Fruit fly (Drosophila melanogaster) whole organism, embryonic: ENCODE data around the gene c12.1.

ENCODE experiments used
- ATbp ChIP-seq: fragments of 200-800 bp; sonication (Bioruptor generic); optimal IDR thresholded peaks from 2 replicates; lab custom pipeline; 2017; ENCODE audit warnings: missing biosample characterization, mild to moderate bottlenecking, missing genetic modification characterization, missing genetic modification reagents
- Ada2b ChIP-seq: fragments of 200-800 bp; sonication (Bioruptor generic); IDR thresholded peaks from 2 replicates; pipeline ENCODE4 v1.3.6; 2022; ENCODE audit warnings: missing biosample characterization, missing genetic modification characterization
- CG11085 ChIP-seq: fragments of 200-800 bp; sonication (Bioruptor generic); IDR thresholded peaks from 2 replicates; pipeline ENCODE4 v1.3.6; 2022; ENCODE audit warnings: missing biosample characterization, missing genetic modification characterization
- CG12155 ChIP-seq: fragments of 200-800 bp; sonication (Bioruptor generic); optimal IDR thresholded peaks from 3 replicates; lab custom pipeline; 2016; ENCODE audit warnings: missing biosample characterization, missing genetic modification characterization
- CG12744 ChIP-seq: fragments of 200-800 bp; sonication (Bioruptor generic); optimal IDR thresholded peaks from 2 replicates; lab custom pipeline; 2016; ENCODE audit warnings: missing biosample characterization, missing genetic modification characterization
- CG13287 ChIP-seq: fragments of 200-800 bp; sonication (Bioruptor generic); IDR thresholded peaks from 2 replicates; pipeline ENCODE4 v1.3.6; 2022; ENCODE audit warnings: missing biosample characterization, missing genetic modification characterization; ENCODE audit not compliant: partially characterized antibody
- CG14441 ChIP-seq: fragments of 200-800 bp; sonication (Bioruptor generic); IDR thresholded peaks from 2 replicates; pipeline ENCODE4 v1.3.6; 2022; ENCODE audit warnings: missing biosample characterization, missing genetic modification characterization
- CG14860 ChIP-seq: fragments of 200-800 bp; sonication (Bioruptor generic); IDR thresholded peaks from 3 replicates; pipeline ENCODE4 v1.3.6; 2022; ENCODE audit warnings: missing biosample characterization, missing genetic modification characterization; ENCODE audit not compliant: partially characterized antibody
- CG16863 ChIP-seq: fragments of 200-800 bp; sonication (Bioruptor generic); optimal IDR thresholded peaks from 3 replicates; lab custom pipeline; 2016; ENCODE audit warnings: missing biosample characterization, missing genetic modification characterization
- CG17186 ChIP-seq: fragments of 200-800 bp; sonication (Bioruptor generic); optimal IDR thresholded peaks from 3 replicates; lab custom pipeline; 2017; ENCODE audit warnings: missing biosample characterization, missing genetic modification reagents, missing genetic modification characterization
- CG18599 ChIP-seq: fragments of 200-800 bp; sonication (Bioruptor generic); optimal IDR thresholded peaks from 3 replicates; lab custom pipeline; 2017; ENCODE audit warnings: missing biosample characterization, missing genetic modification characterization, mild to moderate bottlenecking, moderate library complexity, missing genetic modification reagents
- CG2199 ChIP-seq: fragments of 200-800 bp; sonication (Bioruptor generic); IDR thresholded peaks from 3 replicates; pipeline ENCODE4 v1.3.6; 2022; ENCODE audit warnings: missing biosample characterization, missing genetic modification characterization
- CG3065 ChIP-seq: fragments of 200-800 bp; sonication (Bioruptor generic); optimal IDR thresholded peaks from 2 replicates; lab custom pipeline; 2016; ENCODE audit warnings: missing biosample characterization, missing genetic modification characterization
- CG31365 ChIP-seq: fragments of 200-800 bp; sonication (Bioruptor generic); optimal IDR thresholded peaks from 2 replicates; lab custom pipeline; 2018; ENCODE audit warnings: missing biosample characterization, mild to moderate bottlenecking, missing genetic modification characterization
- CG32772 ChIP-seq: fragments of 200-800 bp; sonication (Bioruptor generic); IDR thresholded peaks from 2 replicates; pipeline ENCODE4 v1.3.6; 2022; ENCODE audit warnings: missing biosample characterization, missing genetic modification characterization
- CG34422 ChIP-seq: fragments of 200-800 bp; sonication (Bioruptor generic); IDR thresholded peaks from 3 replicates; pipeline ENCODE4 v1.3.6; 2022; ENCODE audit warnings: missing biosample characterization, missing genetic modification characterization
- CG4820 ChIP-seq: fragments of 200-800 bp; sonication (Bioruptor generic); optimal IDR thresholded peaks from 3 replicates; lab custom pipeline; 2016; ENCODE audit warnings: missing biosample characterization, missing genetic modification characterization
- CG6813 ChIP-seq: fragments of 200-800 bp; sonication (Bioruptor generic); optimal IDR thresholded peaks from 2 replicates; lab custom pipeline; 2017; ENCODE audit warnings: missing biosample characterization, missing genetic modification characterization, mild to moderate bottlenecking, moderate library complexity, missing genetic modification reagents
- CG7786 ChIP-seq: fragments of 200-800 bp; sonication (Bioruptor generic); optimal IDR thresholded peaks from 2 replicates; lab custom pipeline; 2016; ENCODE audit warnings: missing biosample characterization, missing genetic modification characterization
- CG8359 ChIP-seq: fragments of 200-800 bp; sonication (Bioruptor generic); optimal IDR thresholded peaks from 2 replicates; lab custom pipeline; 2017; ENCODE audit warnings: missing biosample characterization, mild to moderate bottlenecking, missing genetic modification characterization, borderline replicate concordance
- CG9609 ChIP-seq: fragments of 200-800 bp; sonication (Bioruptor generic); optimal IDR thresholded peaks from 3 replicates; lab custom pipeline; 2016; ENCODE audit warnings: missing biosample characterization, missing genetic modification characterization
- CoRest ChIP-seq: fragments of 200-800 bp; sonication (Bioruptor generic); optimal IDR thresholded peaks from 3 replicates; lab custom pipeline; 2018; ENCODE audit warnings: missing biosample characterization, mild to moderate bottlenecking, missing genetic modification characterization, moderate library complexity
- Deaf1 ChIP-seq: fragments of 200-800 bp; optimal IDR thresholded peaks from 3 replicates; lab custom pipeline; 2019; ENCODE audit warnings: missing biosample characterization, mild to moderate bottlenecking, missing genetic modification characterization, moderate library complexity
- Dek ChIP-seq: fragments of 200-800 bp; sonication (Bioruptor generic); optimal IDR thresholded peaks from 3 replicates; lab custom pipeline; 2019; ENCODE audit warnings: missing biosample characterization, mild to moderate bottlenecking, missing genetic modification characterization, moderate library complexity
- Ets97D ChIP-seq: fragments of 200-800 bp; sonication (Bioruptor generic); optimal IDR thresholded peaks from 3 replicates; lab custom pipeline; 2016; ENCODE audit warnings: missing biosample characterization, missing genetic modification characterization
- H15 ChIP-seq: fragments of 200-800 bp; sonication (Bioruptor generic); IDR thresholded peaks from 3 replicates; pipeline ENCODE4 v1.3.6; 2022; ENCODE audit warnings: missing biosample characterization, missing genetic modification characterization
- HHEX ChIP-seq: fragments of 200-800 bp; sonication (Bioruptor generic); optimal IDR thresholded peaks from 3 replicates; lab custom pipeline; 2017; ENCODE audit warnings: missing biosample characterization, mild to moderate bottlenecking, missing genetic modification characterization, missing genetic modification reagents
- HmgZ ChIP-seq: fragments of 200-800 bp; sonication (Bioruptor generic); optimal IDR thresholded peaks from 2 replicates; lab custom pipeline; 2018; ENCODE audit warnings: missing biosample characterization, mild to moderate bottlenecking, missing genetic modification characterization
- Hmr ChIP-seq: fragments of 200-800 bp; sonication (Bioruptor generic); optimal IDR thresholded peaks from 3 replicates; lab custom pipeline; 2017; ENCODE audit warnings: mild to moderate bottlenecking, missing biosample characterization, missing genetic modification reagents, missing genetic modification characterization
- Jarid2 ChIP-seq: fragments of 200-800 bp; sonication (Bioruptor generic); optimal IDR thresholded peaks from 3 replicates; lab custom pipeline; 2017; ENCODE audit warnings: mild to moderate bottlenecking, missing biosample characterization, missing genetic modification reagents, missing genetic modification characterization
- Med ChIP-seq: fragments of 200-800 bp; sonication (Bioruptor generic); peaks from one replicate; lab custom pipeline; 2016; ENCODE audit warnings: missing biosample characterization, missing genetic modification characterization, mild to moderate bottlenecking, inconsistent platforms, moderate library complexity
- Meics ChIP-seq: fragments of 200-800 bp; sonication (Bioruptor generic); optimal IDR thresholded peaks from 2 replicates; lab custom pipeline; 2017; ENCODE audit warnings: missing biosample characterization, mild to moderate bottlenecking, missing genetic modification characterization
- Sox102F ChIP-seq: fragments of 200-800 bp; sonication (Bioruptor generic); optimal IDR thresholded peaks from 2 replicates; lab custom pipeline; 2018; ENCODE audit warnings: missing biosample characterization, mild to moderate bottlenecking, missing genetic modification characterization, moderate library complexity
- Taf1 ChIP-seq: fragments of 200-800 bp; sonication (Bioruptor generic); IDR thresholded peaks from 2 replicates; pipeline ENCODE4 v1.3.6; 2022; ENCODE audit warnings: missing biosample characterization, missing genetic modification characterization
- cg ChIP-seq: fragments of 200-800 bp; sonication (Bioruptor generic); optimal IDR thresholded peaks from 3 replicates; lab custom pipeline; 2019; ENCODE audit warnings: missing biosample characterization, mild to moderate bottlenecking, missing genetic modification characterization, moderate library complexity
- crol ChIP-seq: fragments of 200-800 bp; sonication (Bioruptor generic); IDR thresholded peaks from 2 replicates; pipeline ENCODE4 v1.3.6; 2022; ENCODE audit warnings: missing biosample characterization, missing genetic modification characterization
- fd96Cb ChIP-seq: fragments of 200-800 bp; sonication (Bioruptor generic); optimal IDR thresholded peaks from 2 replicates; lab custom pipeline; 2018; ENCODE audit warnings: missing biosample characterization, mild to moderate bottlenecking, missing genetic modification characterization, moderate library complexity
- ftz-f1 ChIP-seq: fragments of 200-800 bp; sonication (Bioruptor generic); optimal IDR thresholded peaks from 2 replicates; lab custom pipeline; 2016; ENCODE audit warnings: missing biosample characterization, missing genetic modification characterization
- gem ChIP-seq: fragments of 200-800 bp; sonication (Bioruptor generic); optimal IDR thresholded peaks from 2 replicates; lab custom pipeline; 2019; ENCODE audit warnings: missing biosample characterization, mild to moderate bottlenecking, missing genetic modification characterization, moderate library complexity
- gsb ChIP-seq: fragments of 200-800 bp; sonication (Bioruptor generic); IDR thresholded peaks from 2 replicates; pipeline ENCODE4 v1.3.6; 2022; ENCODE audit warnings: missing biosample characterization, missing genetic modification characterization
- nom ChIP-seq: fragments of 200-800 bp; sonication (Bioruptor generic); optimal IDR thresholded peaks from 2 replicates; lab custom pipeline; 2017; ENCODE audit warnings: missing biosample characterization, missing genetic modification characterization, mild to moderate bottlenecking, moderate library complexity, missing genetic modification reagents
- sc ChIP-seq, 3 experiments: fragments of >200 bp in 2 of 3; fragments of 200-800 bp in 1 of 3; sonication (Bioruptor generic) in 1 of 3; optimal IDR thresholded peaks; 2 replicates in 2 of 3; 3 replicates in 1 of 3; lab custom pipeline; 2017; ENCODE audit warnings: mild to moderate bottlenecking in 1 of 3, missing biosample characterization in 1 of 3, missing genetic modification characterization in 1 of 3, missing genetic modification reagents in 1 of 3
- schlank ChIP-seq: fragments of 200-800 bp; sonication (Bioruptor generic); optimal IDR thresholded peaks from 2 replicates; lab custom pipeline; 2018; ENCODE audit warnings: missing biosample characterization, mild to moderate bottlenecking, missing genetic modification characterization
- slbo ChIP-seq: fragments of 200-800 bp; sonication (Bioruptor generic); IDR thresholded peaks from 2 replicates; pipeline ENCODE4 v1.3.6; 2022; ENCODE audit warnings: missing biosample characterization, missing genetic modification characterization
- sob ChIP-seq: fragments of 200-800 bp; sonication (Bioruptor generic); IDR thresholded peaks from 2 replicates; pipeline ENCODE4 v1.3.6; 2022; ENCODE audit warnings: missing biosample characterization, missing genetic modification characterization
- usp ChIP-seq: fragments of >200 bp; optimal IDR thresholded peaks from 2 replicates; lab custom pipeline; 2017; ENCODE audit warnings: missing biosample characterization, missing genetic modification characterization
- z ChIP-seq: fragments of 200-800 bp; sonication (Bioruptor generic); IDR thresholded peaks from 3 replicates; pipeline ENCODE4 v1.3.6; 2022; ENCODE audit warnings: missing biosample characterization, missing genetic modification characterization

Gene c12.1

DNA sequence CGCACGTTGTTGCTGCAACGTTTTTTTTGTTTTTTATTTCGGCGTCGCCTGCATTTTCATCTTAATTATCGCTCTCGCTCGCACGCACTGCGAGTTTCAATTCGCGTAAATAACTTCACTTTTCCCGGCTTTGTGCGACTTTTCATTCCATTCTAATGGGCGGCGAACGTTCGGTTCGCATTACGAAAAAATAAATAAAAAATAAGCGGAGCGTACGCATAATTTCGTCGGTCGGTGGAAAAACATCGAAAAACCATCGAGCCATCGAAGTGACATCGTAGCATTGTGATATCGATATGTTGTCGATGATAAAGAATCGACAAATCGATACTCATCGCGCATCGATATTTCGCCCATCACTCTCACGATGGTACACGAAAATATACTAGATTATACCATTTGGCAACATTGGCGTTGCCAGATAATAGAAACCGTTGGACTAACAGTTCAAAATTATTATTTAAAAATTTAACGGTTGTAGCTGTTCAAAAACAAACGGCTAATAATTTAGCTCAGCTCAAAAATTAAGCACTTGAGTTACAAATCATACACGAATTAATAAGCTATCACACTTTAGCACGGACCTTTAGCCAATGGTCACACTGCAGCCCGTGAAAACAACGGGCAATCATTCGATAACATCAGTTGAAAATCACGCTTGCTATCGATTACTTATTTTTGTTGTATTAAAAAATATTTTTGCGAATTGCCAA is 37.1 kb upstream of the c12.1 start, which contains the start of the genes Zdhhc8 and BCL7-like (continued):
- TF ChIP-seq Med (GFP tag; lab: Kevin White, UChicago) (peak; percentile 88), CG12744 (GFP tag; lab: Kevin White, UChicago) (no peak), gem (tag; lab: Kevin White, UChicago) (peak; percentile 63), Jarid2 (GFP tag; lab: Kevin White, UChicago) (peak; percentile 59), CG7786 (peak; percentile 17), Dek (tag; lab: Kevin White, UChicago) (peak; percentile 9), CG34422 (no peak; the same call in 2 of the 3 replicates), CG14860 (GFP tag; lab: Robert Waterston, UW) (peak; percentile 98), slbo (GFP tag; lab: Robert Waterston, UW) (peak; percentile 64), CG12155 (GFP tag; lab: Kevin White, UChicago) (peak; percentile 27), ftz-f1 (GFP tag; lab: Kevin White, UChicago) (no peak), CG8359 (GFP tag; lab: Kevin White, UChicago) (no peak), CG18599 (GFP tag; lab: Kevin White, UChicago) (no peak), CG14441 (GFP tag; lab: Robert Waterston, UW) (peak; percentile 34; the same call in 1 of the 2 replicates), H15 (no peak), gsb (GFP tag; lab: Robert Waterston, UW) (peak; percentile 27; the same call in 1 of the 2 replicates), CG13287 (peak; percentile 98), Ets97D (GFP tag; lab: Kevin White, UChicago) (peak; percentile 80), sob (GFP tag; lab: Robert Waterston, UW) (no peak; the same call in 1 of the 2 replicates), ATbp (GFP tag; lab: Kevin White, UChicago) (no peak), CG17186 (GFP tag; lab: Kevin White, UChicago) (peak; percentile 61), HHEX (GFP tag; lab: Kevin White, UChicago) (no peak), Deaf1 (tag; lab: Kevin White, UChicago) (peak; percentile 4), CG11085 (GFP tag; lab: Robert Waterston, UW) (no peak), schlank (no peak), sc (optimal IDR thresholded peaks at IDR 0.05; lab: Kevin White, UChicago) (no peak), sc (GFP tag; optimal IDR thresholded peaks at IDR 0.05; lab: Kevin White, UChicago) (no peak), z (GFP tag; lab: Robert Waterston, UW) (no peak), CG6813 (GFP tag; lab: Kevin White, UChicago) (no peak), Ada2b (0 out of 2 replicates have a peak, but pooled peaks have one; percentile 19), CG3065 (GFP tag; lab: Kevin White, UChicago) (no peak), CG9609 (GFP tag; lab: Kevin White, UChicago) (peak; percentile 28), CG31365 (tag; lab: Kevin White, UChicago) (no peak), CG16863 (GFP tag; lab: Kevin White, UChicago) (no peak), CG32772 (GFP tag; lab: Robert Waterston, UW) (peak; percentile 46; the same call in 1 of the 2 replicates), usp (GFP tag; lab: Kevin White, UChicago) (no peak)
- TF ChIP-seq, all 482 proteins: peak for 187

DNA sequence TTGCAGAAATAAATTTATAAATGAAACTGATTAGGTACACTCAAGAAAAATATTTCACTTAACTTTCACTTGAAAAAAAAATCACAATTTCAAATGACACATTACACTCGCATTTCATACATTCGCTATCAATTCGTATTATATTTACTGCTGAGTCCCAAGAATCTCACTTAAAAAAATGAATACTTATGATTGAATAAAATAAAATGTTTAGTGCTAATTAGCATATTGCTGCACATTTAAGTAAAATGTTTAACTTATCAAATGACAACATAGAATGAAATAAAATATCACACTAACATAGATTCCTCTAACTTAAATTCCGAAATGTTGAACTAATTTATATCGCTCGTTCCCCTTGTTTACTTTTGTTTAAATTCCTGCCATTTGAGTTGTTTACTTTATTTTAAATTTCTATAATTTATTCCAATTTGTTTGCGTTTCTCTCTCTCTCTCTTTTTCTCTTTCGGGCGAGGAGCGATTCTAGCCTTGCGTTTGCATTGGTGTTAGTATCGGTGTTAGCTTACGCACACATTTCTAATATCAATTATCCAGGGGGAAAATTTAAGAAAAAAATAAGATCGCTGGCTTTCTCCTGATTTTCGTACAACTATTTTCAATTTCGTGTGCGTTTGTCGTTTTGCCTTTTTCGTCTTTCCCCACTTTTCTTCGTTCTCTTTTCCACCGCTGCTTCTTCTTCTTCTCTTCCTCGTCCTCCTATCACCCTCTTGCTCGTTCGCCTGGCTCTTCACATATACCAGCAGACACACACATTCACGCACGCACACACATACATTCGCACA is 36.4 kb upstream of the c12.1 start:
- no peak for TF ChIP-seq CG4820 (GFP tag; lab: Kevin White, UChicago)
- TF ChIP-seq CoRest (tag; lab: Kevin White, UChicago), result no peak
- peak; percentile 82 for TF ChIP-seq crol (GFP tag; lab: Robert Waterston, UW)
- peak; percentile 17 for TF ChIP-seq Sox102F (GFP tag; lab: Kevin White, UChicago)
- peak; percentile 7 for TF ChIP-seq fd96Cb (tag; lab: Kevin White, UChicago)
- no peak for TF ChIP-seq Taf1
- peak; percentile 15 for TF ChIP-seq Meics (GFP tag; lab: Kevin White, UChicago)
- peak; percentile 70 for TF ChIP-seq nom (GFP tag; lab: Kevin White, UChicago)
- peak; percentile 95 for TF ChIP-seq cg (GFP tag; lab: Kevin White, UChicago)
- TF ChIP-seq CG34422, result 0 out of 3 replicates have a peak, but pooled peaks have one; percentile 27
- TF ChIP-seq CG2199 (GFP tag; lab: Robert Waterston, UW), result 0 out of 3 replicates have a peak, but pooled peaks have one; percentile 28
- TF ChIP-seq Hmr (GFP tag; lab: Kevin White, UChicago), result no peak
- TF ChIP-seq HmgZ (tag; lab: Kevin White, UChicago), result no peak
